Worm (Caenorhabditis elegans) whole organism, L4 larva: Measurements from ENCODE around the gene his-74.

Experiments used
- mes-2 ChIP-seq: sonication (generic microtip); optimal IDR thresholded peaks from 2 replicates; lab custom pipeline; 2016; ENCODE audit warnings: missing genotype, mild to moderate bottlenecking, missing genetic modification characterization, missing compliant biosample characterization; ENCODE audit not compliant: poor library complexity, severe bottlenecking

Gene his-74

ce11 chrV:12611029-12611428 lies 49.1 kb downstream of the his-74 start, which contains the start of gene cubn-1 (continued):
- TF ChIP-seq mes-2 (tag; lab: Kevin White, UChicago), result no peak
